Fruit fly (Drosophila melanogaster) whole organism, embryonic: ENCODE measurements around the gene in.

Source experiments
- Asciz ChIP-seq: fragments of 200-800 bp; sonication (Bioruptor generic); optimal IDR thresholded peaks from 2 replicates; lab custom pipeline; 2017; ENCODE audit warnings: missing biosample characterization, mild to moderate bottlenecking, missing genetic modification characterization, missing genetic modification reagents
- C15 ChIP-seq: fragments of 200-800 bp; sonication (Bioruptor generic); IDR thresholded peaks from 3 replicates; pipeline ENCODE4 v1.3.6; 2022; ENCODE audit warnings: missing biosample characterization, missing genetic modification characterization
- CG10147 ChIP-seq: fragments of 200-800 bp; sonication (Bioruptor generic); optimal IDR thresholded peaks from 2 replicates; lab custom pipeline; 2019; ENCODE audit warnings: missing biosample characterization, mild to moderate bottlenecking, missing genetic modification characterization, moderate library complexity
- CG10565 ChIP-seq: fragments of 200-800 bp; sonication (Bioruptor generic); optimal IDR thresholded peaks from 3 replicates; lab custom pipeline; 2016; ENCODE audit warnings: missing biosample characterization, mild to moderate bottlenecking, missing genetic modification characterization
- CG11093 ChIP-seq: fragments of 200-800 bp; sonication (Bioruptor generic); IDR thresholded peaks from 3 replicates; pipeline ENCODE4 v1.3.6; 2022; ENCODE audit warnings: missing biosample characterization, missing genetic modification characterization
- CG13424 ChIP-seq: fragments of 200-800 bp; sonication (Bioruptor generic); optimal IDR thresholded peaks from 2 replicates; lab custom pipeline; 2019; ENCODE audit warnings: missing biosample characterization, mild to moderate bottlenecking, missing genetic modification characterization, moderate library complexity
- CG13624 ChIP-seq: fragments of 200-800 bp; sonication (Bioruptor generic); optimal IDR thresholded peaks from 2 replicates; lab custom pipeline; 2016; ENCODE audit warnings: missing biosample characterization, missing genetic modification characterization
- CG13894 ChIP-seq: fragments of 200-800 bp; sonication (Bioruptor generic); optimal IDR thresholded peaks from 3 replicates; lab custom pipeline; 2018; ENCODE audit warnings: missing biosample characterization, mild to moderate bottlenecking, missing genetic modification characterization, moderate library complexity
- CG15514 ChIP-seq: fragments of 200-800 bp; sonication (Bioruptor generic); optimal IDR thresholded peaks from 3 replicates; lab custom pipeline; 2017; ENCODE audit warnings: missing biosample characterization, missing genetic modification characterization, mild to moderate bottlenecking, moderate library complexity, missing genetic modification reagents
- CG18262 ChIP-seq: fragments of 200-800 bp; optimal IDR thresholded peaks from 3 replicates; lab custom pipeline; 2019; ENCODE audit warnings: missing biosample characterization, mild to moderate bottlenecking, missing genetic modification characterization, moderate library complexity
- CG18476 ChIP-seq: fragments of 200-800 bp; sonication (Bioruptor generic); optimal IDR thresholded peaks from 2 replicates; lab custom pipeline; 2016; ENCODE audit warnings: missing biosample characterization, mild to moderate bottlenecking, missing genetic modification characterization
- CG2202 ChIP-seq: fragments of 200-800 bp; sonication (Bioruptor generic); optimal IDR thresholded peaks from 2 replicates; lab custom pipeline; 2018; ENCODE audit warnings: missing biosample characterization, mild to moderate bottlenecking, missing genetic modification characterization
- CG2889 ChIP-seq: fragments of 200-800 bp; sonication (Bioruptor generic); IDR thresholded peaks from 3 replicates; pipeline ENCODE4 v1.3.6; 2022; ENCODE audit warnings: missing biosample characterization, missing genetic modification characterization
- CG4404 ChIP-seq: fragments of 200-800 bp; sonication (Bioruptor generic); IDR thresholded peaks from 2 replicates; pipeline ENCODE4 v1.3.6; 2022; ENCODE audit warnings: missing biosample characterization, missing genetic modification characterization
- CG5180 ChIP-seq: fragments of 200-800 bp; sonication (Bioruptor generic); optimal IDR thresholded peaks from 3 replicates; lab custom pipeline; 2017; ENCODE audit warnings: missing biosample characterization, missing genetic modification characterization, mild to moderate bottlenecking, moderate library complexity, missing genetic modification reagents
- CG6272 ChIP-seq: fragments of 200-800 bp; sonication (Bioruptor generic); IDR thresholded peaks from 2 replicates; pipeline ENCODE4 v1.3.6; 2022; ENCODE audit warnings: missing biosample characterization, missing genetic modification characterization
- CG7786 ChIP-seq: fragments of 200-800 bp; sonication (Bioruptor generic); optimal IDR thresholded peaks from 2 replicates; lab custom pipeline; 2016; ENCODE audit warnings: missing biosample characterization, missing genetic modification characterization
- CG7963 ChIP-seq: fragments of 200-800 bp; sonication (Bioruptor generic); IDR thresholded peaks from 3 replicates; pipeline ENCODE4 v1.3.6; 2022; ENCODE audit warnings: missing biosample characterization, missing genetic modification characterization; ENCODE audit not compliant: partially characterized antibody
- CG9727 ChIP-seq: fragments of 200-800 bp; sonication (Bioruptor generic); optimal IDR thresholded peaks from 3 replicates; lab custom pipeline; 2017; ENCODE audit warnings: missing biosample characterization, mild to moderate bottlenecking, missing genetic modification characterization
- CTCF ChIP-seq: fragments of 200-800 bp; sonication (Bioruptor generic); optimal IDR thresholded peaks from 2 replicates; lab custom pipeline; 2017; ENCODE audit warnings: missing biosample characterization, mild to moderate bottlenecking, missing genetic modification characterization, moderate library complexity
- Gug ChIP-seq: fragments of 200-800 bp; sonication (Bioruptor generic); IDR thresholded peaks from 4 replicates; pipeline ENCODE4 v1.3.6; 2022; ENCODE audit warnings: missing biosample characterization, missing genetic modification characterization
- HLH54F ChIP-seq: fragments of 200-800 bp; sonication (Bioruptor generic); optimal IDR thresholded peaks from 3 replicates; lab custom pipeline; 2016; ENCODE audit warnings: missing biosample characterization, missing genetic modification characterization
- Scr ChIP-seq: fragments of 200-800 bp; sonication (Bioruptor generic); IDR thresholded peaks from 2 replicates; pipeline ENCODE4 v1.3.6; 2022; ENCODE audit warnings: missing biosample characterization, missing genetic modification characterization; ENCODE audit not compliant: partially characterized antibody
- Sox100B ChIP-seq: fragments of 200-800 bp; sonication (Bioruptor generic); optimal IDR thresholded peaks from 3 replicates; lab custom pipeline; 2018; ENCODE audit warnings: missing biosample characterization, mild to moderate bottlenecking, missing genetic modification characterization
- ab ChIP-seq: fragments of 200-800 bp; sonication (Bioruptor generic); optimal IDR thresholded peaks from 2 replicates; lab custom pipeline; 2016; ENCODE audit warnings: missing biosample characterization, missing genetic modification characterization
- ac ChIP-seq: fragments of 200-800 bp; sonication (Bioruptor generic); optimal IDR thresholded peaks from 3 replicates; lab custom pipeline; 2017; ENCODE audit warnings: missing biosample characterization, mild to moderate bottlenecking, missing genetic modification characterization
- ase ChIP-seq: fragments of 200-800 bp; sonication (Bioruptor generic); IDR thresholded peaks from 3 replicates; pipeline ENCODE4 v1.3.6; 2022; ENCODE audit warnings: missing biosample characterization, missing genetic modification characterization
- ato ChIP-seq: fragments of 200-800 bp; sonication (Bioruptor generic); IDR thresholded peaks from 2 replicates; pipeline ENCODE4 v1.3.6; 2022; ENCODE audit warnings: missing biosample characterization, missing genetic modification characterization; ENCODE audit not compliant: partially characterized antibody
- bcd ChIP-seq: fragments of 200-800 bp; sonication (Bioruptor generic); optimal IDR thresholded peaks from 2 replicates; lab custom pipeline; 2017; ENCODE audit warnings: missing biosample characterization, mild to moderate bottlenecking, missing genetic modification characterization
- cas ChIP-seq: fragments of 200-800 bp; sonication (Bioruptor generic); IDR thresholded peaks from 2 replicates; pipeline ENCODE4 v1.3.6; 2022; ENCODE audit warnings: missing biosample characterization, missing genetic modification characterization
- ci ChIP-seq: fragments of 200-800 bp; sonication (Bioruptor generic); IDR thresholded peaks from 3 replicates; pipeline ENCODE4 v1.3.6; 2022; ENCODE audit warnings: missing biosample characterization, missing genetic modification characterization
- cwo ChIP-seq: fragments of 200-800 bp; sonication (Bioruptor generic); optimal IDR thresholded peaks from 3 replicates; lab custom pipeline; 2017; ENCODE audit warnings: missing biosample characterization, missing genetic modification characterization, mild to moderate bottlenecking, moderate library complexity, missing genetic modification reagents
- dpn ChIP-seq, 2 experiments: fragments of 200-800 bp; sonication (Bioruptor generic); optimal IDR thresholded peaks; 3 replicates each; lab custom pipeline; 2016; ENCODE audit warnings: missing biosample characterization in 2 of 2, missing genetic modification characterization in 2 of 2
- fd96Cb ChIP-seq: fragments of 200-800 bp; sonication (Bioruptor generic); optimal IDR thresholded peaks from 2 replicates; lab custom pipeline; 2018; ENCODE audit warnings: missing biosample characterization, mild to moderate bottlenecking, missing genetic modification characterization, moderate library complexity
- ind ChIP-seq: fragments of 200-800 bp; sonication (Bioruptor generic); optimal IDR thresholded peaks from 3 replicates; lab custom pipeline; 2016; ENCODE audit warnings: missing biosample characterization, missing genetic modification characterization
- lov ChIP-seq, 2 experiments: fragments of 200-800 bp in 1 of 2; fragments of >200 bp in 1 of 2; sonication (Bioruptor generic) in 1 of 2; IDR thresholded peaks in 1 of 2; optimal IDR thresholded peaks in 1 of 2; 2 replicates in 1 of 2; 3 replicates in 1 of 2; pipeline versions ENCODE4 v1.3.6 to Lab custom; 2017 to 2022; ENCODE audit warnings: missing biosample characterization in 1 of 2, missing genetic modification characterization in 1 of 2
- maf-S ChIP-seq: fragments of 200-800 bp; sonication (Bioruptor generic); optimal IDR thresholded peaks from 2 replicates; lab custom pipeline; 2016; ENCODE audit warnings: missing biosample characterization, missing genetic modification characterization
- p53 ChIP-seq: fragments of 200-800 bp; sonication (Bioruptor generic); optimal IDR thresholded peaks from 2 replicates; lab custom pipeline; 2016; ENCODE audit warnings: missing biosample characterization, missing genetic modification characterization
- pb ChIP-seq: fragments of 200-800 bp; sonication (Bioruptor generic); optimal IDR thresholded peaks from 3 replicates; lab custom pipeline; 2016; ENCODE audit warnings: missing biosample characterization, missing genetic modification characterization
- peb ChIP-seq: fragments of 200-800 bp; sonication (Bioruptor generic); IDR thresholded peaks from 2 replicates; pipeline ENCODE4 v1.3.6; 2022; ENCODE audit warnings: missing biosample characterization, missing genetic modification characterization
- prd ChIP-seq, 3 experiments: fragments of >200 bp in 2 of 3; fragments of 200-800 bp in 1 of 3; sonication (Bioruptor generic) in 1 of 3; optimal IDR thresholded peaks in 2 of 3; IDR thresholded peaks in 1 of 3; 2 replicates in 2 of 3; 3 replicates in 1 of 3; pipeline versions ENCODE4 v1.3.6 to Lab custom; 2017 to 2022; ENCODE audit warnings: missing biosample characterization in 1 of 3, missing genetic modification characterization in 1 of 3
- row ChIP-seq: fragments of 200-800 bp; sonication (Bioruptor generic); IDR thresholded peaks from 3 replicates; pipeline ENCODE4 v1.3.6; 2022; ENCODE audit warnings: missing biosample characterization, missing genetic modification characterization
- schlank ChIP-seq: fragments of 200-800 bp; sonication (Bioruptor generic); optimal IDR thresholded peaks from 2 replicates; lab custom pipeline; 2018; ENCODE audit warnings: missing biosample characterization, mild to moderate bottlenecking, missing genetic modification characterization
- sug ChIP-seq: fragments of 200-800 bp; optimal IDR thresholded peaks from 2 replicates; lab custom pipeline; 2019; ENCODE audit warnings: missing biosample characterization, mild to moderate bottlenecking, missing genetic modification characterization, moderate library complexity
- tgo ChIP-seq: fragments of 200-800 bp; sonication (Bioruptor generic); IDR thresholded peaks from 3 replicates; pipeline ENCODE4 v1.3.6; 2022; ENCODE audit warnings: missing biosample characterization, missing genetic modification characterization
- trh ChIP-seq: fragments of 200-800 bp; sonication (Bioruptor generic); optimal IDR thresholded peaks from 2 replicates; lab custom pipeline; 2016; ENCODE audit warnings: missing biosample characterization, missing genetic modification characterization
- tx ChIP-seq: fragments of 200-800 bp; sonication (Bioruptor generic); optimal IDR thresholded peaks from 2 replicates; lab custom pipeline; 2016; ENCODE audit warnings: missing biosample characterization, missing genetic modification characterization
- vfl ChIP-seq: fragments of 200-800 bp; sonication (Bioruptor generic); optimal IDR thresholded peaks from 2 replicates; lab custom pipeline; 2016; ENCODE audit warnings: missing biosample characterization, missing genetic modification characterization

The in gene

dm6 chr3L:20401026-20401912, 34.3 kb downstream of the in start, which contains the start of gene trbl (continued):
- TF ChIP-seq prd (optimal IDR thresholded peaks at IDR 0.05; lab: Kevin White, UChicago) (no peak), prd (GFP tag; IDR thresholded peaks at IDR 0.05; lab: Robert Waterston, UW) (no peak), CG2202 (tag; lab: Kevin White, UChicago) (no peak), CG18262 (tag; lab: Kevin White, UChicago) (no peak), C15 (GFP tag; lab: Robert Waterston, UW) (no peak), cas (GFP tag; lab: Robert Waterston, UW) (no peak), CG7963 (GFP tag; lab: Robert Waterston, UW) (peak; percentile 80; the same call in 2 of the 3 replicates), trh (no peak), CG13624 (GFP tag; lab: Kevin White, UChicago) (peak; percentile 69), lov (optimal IDR thresholded peaks at IDR 0.05; lab: Kevin White, UChicago) (no peak), lov (GFP tag; IDR thresholded peaks at IDR 0.05; lab: Robert Waterston, UW) (0 out of 3 replicates have a peak, but pooled peaks have one; percentile 66), CG10147 (GFP tag; lab: Kevin White, UChicago) (no peak), HLH54F (GFP tag; lab: Kevin White, UChicago) (no peak), peb (GFP tag; lab: Robert Waterston, UW) (no peak), fd96Cb (tag; lab: Kevin White, UChicago) (no peak), CG11093 (GFP tag; lab: Robert Waterston, UW) (no peak), tx (GFP tag; lab: Kevin White, UChicago) (no peak), sug (no peak), CG4404 (GFP tag; lab: Robert Waterston, UW) (no peak), CG9727 (GFP tag; lab: Kevin White, UChicago) (no peak), CG5180 (GFP tag; lab: Kevin White, UChicago) (no peak), ase (GFP tag; lab: Robert Waterston, UW) (no peak), ato (GFP tag; lab: Robert Waterston, UW) (peak; percentile 70; the same call in 1 of the 2 replicates), CG13424 (tag; lab: Kevin White, UChicago) (peak; percentile 6), bcd (GFP tag; lab: Kevin White, UChicago) (no peak), ac (GFP tag; lab: Kevin White, UChicago) (peak; percentile 11), Sox100B (no peak), vfl (GFP tag; lab: Kevin White, UChicago) (no peak), schlank (no peak), ind (GFP tag; lab: Kevin White, UChicago) (no peak), Asciz (GFP tag; lab: Kevin White, UChicago) (no peak), pb (GFP tag; lab: Kevin White, UChicago) (no peak), CG2889 (no peak), CG10565 (GFP tag; lab: Kevin White, UChicago) (no peak), p53 (GFP tag; lab: Kevin White, UChicago) (no peak), Scr (GFP tag; lab: Robert Waterston, UW) (peak; percentile 57), CG15514 (peak; percentile 68), Gug (GFP tag; lab: Robert Waterston, UW) (no peak), maf-S (GFP tag; lab: Kevin White, UChicago) (no peak), ab (GFP tag; lab: Kevin White, UChicago) (no peak), CTCF (GFP tag; lab: Kevin White, UChicago) (peak; percentile 36), CG18476 (GFP tag; lab: Kevin White, UChicago) (no peak), cwo (no peak), tgo (GFP tag; lab: Robert Waterston, UW) (no peak; the same call in 2 of the 3 replicates), row (GFP tag; lab: Robert Waterston, UW) (peak; percentile 9; the same call in 1 of the 3 replicates), ci (peak; percentile 43; the same call in 1 of the 3 replicates), CG6272 (GFP tag; lab: Robert Waterston, UW) (no peak), dpn (GFP tag; optimal IDR thresholded peaks at IDR 0.05; lab: Kevin White, UChicago) (no peak), CG7786 (GFP tag; lab: Kevin White, UChicago) (no peak), CG13894 (tag; lab: Kevin White, UChicago) (peak; percentile 79)
